Worm (Caenorhabditis elegans): ENCODE results near the gene M163.10.

ce11 chrX:14466532-14466931, 4.3 kb upstream of the M163.10 start, which contains the start of gene M163.21:
- TF ChIP-seq snpc-4 (tag; optimal IDR thresholded peaks at IDR 0.05), result no peak
- no peak for TF ChIP-seq elt-3 (tag; optimal IDR thresholded peaks at IDR 0.05)
